Fruit fly (Drosophila melanogaster): ENCODE data around the gene MTPAP.

Gene MTPAP

DNA sequence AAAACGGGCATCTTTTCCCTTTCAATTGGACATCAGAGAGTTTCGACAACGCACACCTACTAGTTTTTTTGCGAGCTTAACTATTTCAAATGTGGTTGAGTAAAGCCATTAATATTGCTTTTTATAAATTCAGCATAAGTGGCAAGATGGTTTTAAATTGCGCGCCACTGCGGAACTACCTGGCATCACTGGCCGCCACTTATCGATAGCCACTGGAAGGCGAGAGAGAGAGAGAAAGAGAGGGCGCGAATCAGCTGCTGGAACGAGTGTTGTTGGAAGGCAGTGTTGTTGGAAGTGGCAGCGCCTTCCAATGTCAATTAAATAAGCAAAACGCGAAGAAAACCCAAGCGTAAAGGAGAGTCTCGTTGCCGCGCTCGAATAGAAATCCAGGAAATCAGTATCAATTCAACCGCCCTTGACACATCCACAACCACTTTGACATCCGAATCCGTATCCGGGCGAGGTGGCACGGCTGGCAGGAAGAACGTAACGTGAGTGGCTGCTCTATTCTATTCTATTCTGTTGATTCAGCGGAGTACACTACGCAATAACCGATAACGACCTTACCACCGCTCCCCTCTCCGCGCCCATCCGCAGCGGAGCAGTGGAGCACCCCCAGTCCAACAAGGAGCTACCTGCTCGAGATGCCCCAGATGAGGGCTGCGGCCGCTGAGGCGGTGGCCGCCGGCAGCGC, 26.3 kb upstream of the MTPAP start, which contains the start of gene AMPKalpha:
Gene AMPKalpha, plus strand, starts transcription at position 272 of the 694 bp plus-strand sequence.
- TF ChIP-seq Myc (optimal IDR thresholded peaks at IDR 0.05) (no peak), Sin3A (optimal IDR thresholded peaks at IDR 0.05) (no peak), insv (optimal IDR thresholded peaks at IDR 0.05) (no peak), psq (optimal IDR thresholded peaks at IDR 0.05) (no peak), ttk (optimal IDR thresholded peaks at IDR 0.05) (no peak), h (optimal IDR thresholded peaks at IDR 0.05) (no peak)

- no peak for TF ChIP-seq h (optimal IDR thresholded peaks at IDR 0.05)
- no peak for TF ChIP-seq ttk (optimal IDR thresholded peaks at IDR 0.05)
- no peak for TF ChIP-seq psq (optimal IDR thresholded peaks at IDR 0.05)
- TF ChIP-seq Myc (optimal IDR thresholded peaks at IDR 0.05): no peak
- no peak for TF ChIP-seq Sin3A (optimal IDR thresholded peaks at IDR 0.05)
- TF ChIP-seq insv (optimal IDR thresholded peaks at IDR 0.05): no peak
These were observed 23.5 kb upstream of the MTPAP start for dm6 chrX:1372667-1373066.

- TF ChIP-seq Sin3A (optimal IDR thresholded peaks at IDR 0.05) (no peak), psq (optimal IDR thresholded peaks at IDR 0.05) (no peak), insv (optimal IDR thresholded peaks at IDR 0.05) (no peak), ttk (optimal IDR thresholded peaks at IDR 0.05) (no peak), h (optimal IDR thresholded peaks at IDR 0.05) (no peak), Myc (optimal IDR thresholded peaks at IDR 0.05) (no peak)
These were observed 21.1 kb upstream of the MTPAP start, which contains the start of gene ssx for dm6 chrX:1370104-1370802. ssx (plus strand) TSS chrX:1370580.

- TF ChIP-seq Sin3A (optimal IDR thresholded peaks at IDR 0.05): no peak
- no peak for TF ChIP-seq insv (optimal IDR thresholded peaks at IDR 0.05)
- TF ChIP-seq ttk (optimal IDR thresholded peaks at IDR 0.05): no peak
- TF ChIP-seq h (optimal IDR thresholded peaks at IDR 0.05): no peak
- TF ChIP-seq psq (optimal IDR thresholded peaks at IDR 0.05): no peak
- TF ChIP-seq Myc (optimal IDR thresholded peaks at IDR 0.05): no peak
These were observed 19.8 kb upstream of the MTPAP start, which contains the start of gene CG14770 for dm6 chrX:1368949-1369348. CG14770 (plus strand) TSS chrX:1369249.

DNA sequence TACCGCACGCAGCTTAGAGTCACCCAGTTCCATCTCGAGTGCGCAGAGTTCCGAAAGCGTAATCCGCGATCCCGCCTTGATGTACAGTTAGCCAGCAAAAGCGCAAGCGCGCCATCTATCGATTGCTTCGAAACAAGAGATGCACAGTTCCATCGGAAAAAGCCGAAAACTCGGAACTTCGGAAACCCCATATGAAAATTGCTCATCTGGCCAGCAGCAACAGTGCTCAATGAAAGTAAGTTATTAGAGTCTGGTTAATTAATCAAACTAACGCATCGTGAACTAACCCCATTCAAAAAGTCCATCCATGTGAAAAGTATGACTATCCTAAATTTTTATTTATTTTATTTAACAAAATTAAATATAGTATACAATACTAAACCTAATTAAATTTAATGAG, 8.3 kb upstream of the MTPAP start, which contains the start of gene png:
Gene png, minus strand, starts transcription at position 101 of the 400 bp plus-strand sequence.
- no peak for TF ChIP-seq Sin3A (optimal IDR thresholded peaks at IDR 0.05)

DNA sequence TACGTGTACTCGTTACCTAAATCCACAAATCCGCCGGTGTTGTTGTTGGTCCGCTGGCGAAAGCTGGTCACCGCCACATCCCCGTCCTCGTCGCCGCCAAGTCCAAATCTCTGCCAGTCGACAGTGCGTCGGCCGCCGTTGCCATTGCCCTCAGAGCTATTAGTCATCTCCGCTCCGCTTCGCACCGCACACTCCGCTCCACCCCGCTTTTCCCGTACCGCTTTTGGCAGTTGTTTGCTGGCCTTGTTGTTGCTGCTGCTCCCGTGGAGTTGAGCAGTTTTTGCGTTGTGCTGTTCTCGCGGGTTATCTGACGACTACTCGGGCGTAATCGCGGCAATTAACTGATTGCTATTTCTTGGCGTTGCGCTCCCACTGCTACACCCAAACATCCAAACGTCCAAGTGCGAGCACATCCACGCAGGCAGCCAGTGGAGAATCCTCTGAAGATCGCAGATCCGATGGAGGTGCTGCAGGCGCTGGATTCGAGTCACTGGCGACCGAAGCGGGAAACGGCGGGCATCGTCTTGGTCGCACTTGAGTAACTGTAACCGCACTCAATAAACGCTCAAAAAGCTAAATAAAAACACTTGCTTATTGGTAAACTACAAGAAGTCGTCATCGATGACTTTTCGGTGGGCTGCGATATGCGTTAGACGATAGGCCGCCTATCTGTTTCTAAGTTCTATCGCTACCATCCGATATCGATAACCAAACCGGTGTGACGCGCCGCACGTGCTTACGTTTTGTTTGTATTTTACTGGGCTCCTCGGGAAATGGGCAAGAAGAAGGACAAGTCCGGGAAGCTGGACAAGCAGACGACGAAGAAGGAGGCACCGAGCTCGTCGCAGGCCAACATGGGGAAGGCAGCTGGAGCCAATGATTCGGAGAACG, 4.4 kb upstream of the MTPAP start, which contains the start of the genes CG12773 and CG11417:
Gene CG12773, minus strand, starts transcription at position 660 of the 891 bp plus-strand sequence.
Gene CG11417, plus strand, starts transcription at position 693 of the 891 bp plus-strand sequence.
- TF ChIP-seq Myc (optimal IDR thresholded peaks at IDR 0.05) (no peak), insv (optimal IDR thresholded peaks at IDR 0.05) (no peak), h (optimal IDR thresholded peaks at IDR 0.05) (no peak), ttk (optimal IDR thresholded peaks at IDR 0.05) (no peak), psq (optimal IDR thresholded peaks at IDR 0.05) (no peak), Sin3A (optimal IDR thresholded peaks at IDR 0.05) (no peak)

- no peak for TF ChIP-seq insv (optimal IDR thresholded peaks at IDR 0.05)
- TF ChIP-seq Sin3A (optimal IDR thresholded peaks at IDR 0.05): no peak
- TF ChIP-seq ttk (optimal IDR thresholded peaks at IDR 0.05): no peak
- TF ChIP-seq h (optimal IDR thresholded peaks at IDR 0.05): no peak
- no peak for TF ChIP-seq psq (optimal IDR thresholded peaks at IDR 0.05)
- no peak for TF ChIP-seq Myc (optimal IDR thresholded peaks at IDR 0.05)
These were observed 2.3 kb downstream of the MTPAP start for dm6 chrX:1346833-1347232.

dm6 chrX:1346256-1346655, 2.9 kb downstream of the MTPAP start, which contains the start of gene Tsp2A:
Tsp2A (plus strand) TSS chrX:1346553.
- no peak for TF ChIP-seq Myc (optimal IDR thresholded peaks at IDR 0.05)
- TF ChIP-seq psq (optimal IDR thresholded peaks at IDR 0.05): no peak

DNA sequence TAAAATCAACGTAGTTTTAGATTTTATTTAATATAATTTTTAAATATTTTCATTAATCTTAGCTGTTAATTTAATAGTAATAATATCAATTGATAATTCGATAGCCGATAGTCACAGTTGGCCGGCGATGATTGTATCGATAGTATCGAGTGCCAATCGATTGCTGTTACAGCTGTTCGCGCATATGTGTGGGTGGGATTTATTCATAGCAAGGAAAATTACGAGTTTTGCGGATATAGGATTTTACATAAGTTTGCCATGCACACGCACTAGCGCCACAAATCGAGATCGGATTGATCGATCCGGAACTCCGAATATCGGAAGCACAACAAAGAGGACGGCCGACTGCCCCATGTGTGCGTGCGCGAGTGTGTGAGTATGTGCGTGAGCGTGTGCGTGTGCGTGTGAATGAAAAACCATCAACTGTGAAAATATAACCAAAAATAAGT, 7.2 kb downstream of the MTPAP start, which contains the start of gene Naa30A:
Gene Naa30A, plus strand, starts transcription at position 163 of the 449 bp plus-strand sequence.
- TF ChIP-seq Myc (optimal IDR thresholded peaks at IDR 0.05) (no peak), h (optimal IDR thresholded peaks at IDR 0.05) (no peak), insv (optimal IDR thresholded peaks at IDR 0.05) (no peak), Sin3A (optimal IDR thresholded peaks at IDR 0.05) (no peak), psq (optimal IDR thresholded peaks at IDR 0.05) (no peak), ttk (optimal IDR thresholded peaks at IDR 0.05) (no peak)

- TF ChIP-seq h (optimal IDR thresholded peaks at IDR 0.05) (no peak), ttk (optimal IDR thresholded peaks at IDR 0.05) (no peak), psq (optimal IDR thresholded peaks at IDR 0.05) (no peak), Myc (optimal IDR thresholded peaks at IDR 0.05) (no peak), insv (optimal IDR thresholded peaks at IDR 0.05) (no peak), Sin3A (optimal IDR thresholded peaks at IDR 0.05) (no peak)
These were observed 7.6 kb downstream of the MTPAP start, which contains the start of gene CG11409 for dm6 chrX:1341528-1341927. CG11409 (minus strand) TSS chrX:1341587.

DNA sequence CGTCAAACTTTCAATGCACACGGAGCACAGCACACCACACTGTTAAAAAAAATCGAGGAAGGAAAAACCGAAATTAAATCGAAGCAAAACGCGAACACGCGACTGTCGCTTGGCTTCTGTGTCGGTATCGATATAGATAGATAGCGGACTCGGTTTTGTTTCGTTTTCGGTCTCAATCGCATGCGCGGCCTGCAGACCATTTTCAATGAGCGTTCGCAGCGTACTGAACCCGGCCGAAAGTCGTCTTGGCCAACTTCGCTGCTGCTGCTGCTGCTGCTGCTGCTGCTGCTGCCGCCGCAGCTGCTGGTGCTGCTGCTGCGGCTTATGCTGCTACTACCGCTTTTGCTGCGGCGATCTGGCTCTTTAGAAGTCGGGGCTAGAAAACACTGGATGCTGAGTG, 11.2 kb downstream of the MTPAP start:
- TF ChIP-seq h (optimal IDR thresholded peaks at IDR 0.05) (no peak), psq (optimal IDR thresholded peaks at IDR 0.05) (no peak), Sin3A (optimal IDR thresholded peaks at IDR 0.05) (no peak), ttk (optimal IDR thresholded peaks at IDR 0.05) (no peak), insv (optimal IDR thresholded peaks at IDR 0.05) (no peak), Myc (optimal IDR thresholded peaks at IDR 0.05) (no peak)
